Fruit fly (Drosophila melanogaster): ENCODE measurements around the gene js.

- TF ChIP-seq CG34224 (GFP tag; IDR thresholded peaks at IDR 0.05; ENCODE audit: partially characterized antibody) = no peak
- TF ChIP-seq Lpt (GFP tag; optimal IDR thresholded peaks at IDR 0.05) = no peak
- no peak for TF ChIP-seq Dbx (GFP tag; IDR thresholded peaks at IDR 0.05)
- no peak for TF ChIP-seq vfl (GFP tag; optimal IDR thresholded peaks at IDR 0.05)
- no peak for TF ChIP-seq Dip3 (GFP tag; optimal IDR thresholded peaks at IDR 0.05)
- no peak for TF ChIP-seq TFAM (GFP tag; optimal IDR thresholded peaks at IDR 0.05)
These were observed 20.4 kb downstream of the js start for dm6 chr3R:16347626-16348264.
